Worm (Caenorhabditis elegans) whole organism, early embryonic: ENCODE measurements around the gene T09F3.7.

Experiments
- B0310.2 ChIP-seq: sonication (generic microtip); optimal IDR thresholded peaks from 2 replicates; lab custom pipeline; 2016; ENCODE audit warnings: mild to moderate bottlenecking, missing genetic modification characterization, missing compliant biosample characterization
- F13C5.2 ChIP-seq: sonication (generic microtip); optimal IDR thresholded peaks from 2 replicates; lab custom pipeline; 2017; ENCODE audit warnings: mild to moderate bottlenecking, missing genetic modification characterization, inconsistent platforms, missing compliant biosample characterization
- aly-1 ChIP-seq: sonication (generic microtip); optimal IDR thresholded peaks from 2 replicates; lab custom pipeline; 2016; ENCODE audit warnings: missing genetic modification characterization, missing compliant biosample characterization
- ama-1 ChIP-seq: fragments of 150-350 bp; optimal IDR thresholded peaks from 2 replicates; lab custom pipeline; 2014
- ceh-13 ChIP-seq: fragments of 200-800 bp; sonication (Bioruptor generic); optimal IDR thresholded peaks from 2 replicates; lab custom pipeline; 2018; ENCODE audit warnings: mild to moderate bottlenecking, missing genetic modification characterization, missing compliant biosample characterization
- ceh-36 ChIP-seq: sonication (generic microtip); optimal IDR thresholded peaks from 2 replicates; lab custom pipeline; 2016; ENCODE audit warnings: missing genetic modification characterization, inconsistent platforms, missing compliant biosample characterization
- ets-7 ChIP-seq: sonication (generic microtip); optimal IDR thresholded peaks from 2 replicates; lab custom pipeline; 2016; ENCODE audit warnings: missing genotype, missing genetic modification characterization, missing compliant biosample characterization
- flt-1 ChIP-seq: fragments of 200-800 bp; sonication (Bioruptor generic); IDR thresholded peaks from 2 replicates; pipeline ENCODE4 v1.3.6; 2022; ENCODE audit warnings: missing genetic modification characterization, missing compliant biosample characterization
- hmbx-1 ChIP-seq: sonication (generic microtip); optimal IDR thresholded peaks from 2 replicates; lab custom pipeline; 2016; ENCODE audit warnings: mild to moderate bottlenecking, missing genetic modification characterization, missing compliant biosample characterization
- hmg-4 ChIP-seq: fragments of 200-800 bp; sonication (Bioruptor generic); optimal IDR thresholded peaks from 2 replicates; lab custom pipeline; 2018; ENCODE audit warnings: mild to moderate bottlenecking, missing genetic modification characterization, missing compliant biosample characterization
- hnd-1 ChIP-seq: sonication (generic microtip); optimal IDR thresholded peaks from 2 replicates; lab custom pipeline; 2016; ENCODE audit warnings: missing genetic modification characterization, missing compliant biosample characterization
- pes-1 ChIP-seq: fragments of 200-800 bp; sonication (Bioruptor generic); IDR thresholded peaks from 2 replicates; pipeline ENCODE4 v1.3.6; 2022; ENCODE audit warnings: missing genetic modification reagents, missing genetic modification characterization, missing compliant biosample characterization
- scrt-1 ChIP-seq: fragments of 200-800 bp; sonication (Bioruptor generic); IDR thresholded peaks from 2 replicates; pipeline ENCODE4 v1.3.6; 2022; ENCODE audit warnings: missing genetic modification characterization, missing compliant biosample characterization
- sea-1 ChIP-seq: fragments of 200-800 bp; sonication (Bioruptor generic); conservative IDR thresholded peaks from 2 replicates; pipeline ENCODE4 v1.3.6; 2022; ENCODE audit warnings: missing genetic modification characterization, missing compliant biosample characterization
- tbx-11 ChIP-seq: fragments of 200-800 bp; sonication (Bioruptor generic); IDR thresholded peaks from 2 replicates; pipeline ENCODE4 v1.3.6; 2022; ENCODE audit warnings: missing genetic modification characterization, missing compliant biosample characterization
- tbx-37 ChIP-seq: fragments of 200-800 bp; sonication (Bioruptor generic); conservative IDR thresholded peaks from 2 replicates; pipeline ENCODE4 v1.3.6; 2022; ENCODE audit warnings: missing genetic modification reagents, missing genetic modification characterization, missing compliant biosample characterization
- tra-4 ChIP-seq: sonication (generic microtip); optimal IDR thresholded peaks from 2 replicates; lab custom pipeline; 2017; ENCODE audit warnings: missing genetic modification characterization, missing compliant biosample characterization

The T09F3.7 gene

DNA sequence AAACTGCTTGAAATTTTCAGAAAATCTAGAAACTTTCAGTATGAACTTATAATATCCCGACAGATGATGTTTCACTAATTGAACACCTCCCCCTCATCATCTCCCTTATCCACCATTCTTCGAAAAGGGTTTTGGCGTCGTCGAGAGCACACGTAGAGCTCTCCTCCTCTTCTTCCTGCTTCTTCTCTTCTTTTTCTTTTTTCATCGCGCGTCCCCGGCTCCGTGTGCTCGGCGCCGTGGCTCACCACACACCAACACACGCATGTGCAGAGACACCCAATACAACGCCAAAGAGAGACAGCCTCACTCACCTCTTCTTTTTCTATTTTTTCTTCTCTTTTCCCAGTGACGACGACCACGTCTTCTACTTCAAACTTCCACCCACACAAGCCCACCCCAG is 11.4 kb upstream of the T09F3.7 start:
- TF ChIP-seq ceh-13 (GFP tag; lab: Kevin White, UChicago) (no peak), F13C5.2 (tag; lab: Kevin White, UChicago) (no peak), tra-4 (tag; lab: Kevin White, UChicago) (no peak), B0310.2 (tag; lab: Kevin White, UChicago) (no peak), scrt-1 (no peak), ets-7 (tag; lab: Kevin White, UChicago) (no peak), ceh-36 (no peak), pes-1 (no peak), ama-1 (lab: Kevin White, UChicago) (no peak), aly-1 (tag; lab: Kevin White, UChicago) (no peak), tbx-37 (GFP tag; lab: Robert Waterston, UW) (no peak), sea-1 (GFP tag; lab: Robert Waterston, UW) (no peak), hmg-4 (GFP tag; lab: Kevin White, UChicago) (no peak), flt-1 (GFP tag; lab: Robert Waterston, UW) (no peak), hnd-1 (tag; lab: Kevin White, UChicago) (no peak), hmbx-1 (tag; lab: Kevin White, UChicago) (no peak)

DNA sequence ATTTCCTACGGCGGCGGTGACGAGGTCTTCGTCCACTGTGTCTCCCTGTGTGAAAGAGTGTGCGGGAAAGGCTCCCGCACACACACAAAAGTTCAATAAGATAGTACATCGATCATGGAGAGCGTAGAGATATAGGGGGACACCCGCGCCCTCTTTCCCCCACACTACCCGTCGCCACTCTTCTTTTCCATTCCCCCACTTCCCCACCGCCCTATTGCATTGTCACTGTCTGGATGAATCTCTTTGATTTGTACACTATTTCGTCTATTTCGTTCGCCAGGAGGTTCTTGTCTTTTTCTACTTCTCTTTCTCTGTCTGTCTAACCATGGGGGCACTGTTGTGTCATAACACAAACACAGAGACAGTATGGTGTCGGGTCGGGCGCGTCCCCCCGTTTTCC is 8.7 kb upstream of the T09F3.7 start:
- no peak for TF ChIP-seq ets-7 (tag; lab: Kevin White, UChicago)
- TF ChIP-seq tbx-37 (GFP tag; lab: Robert Waterston, UW) = no peak
- TF ChIP-seq sea-1 (GFP tag; lab: Robert Waterston, UW) = no peak
- TF ChIP-seq pes-1 = no peak
- TF ChIP-seq flt-1 (GFP tag; lab: Robert Waterston, UW) = no peak
- peak; percentile 10 for TF ChIP-seq F13C5.2 (tag; lab: Kevin White, UChicago)
- TF ChIP-seq ama-1 (lab: Kevin White, UChicago) = no peak
- no peak for TF ChIP-seq ceh-13 (GFP tag; lab: Kevin White, UChicago)
- no peak for TF ChIP-seq ceh-36
- TF ChIP-seq tbx-11 (GFP tag; lab: Robert Waterston, UW) = no peak
- TF ChIP-seq hmg-4 (GFP tag; lab: Kevin White, UChicago) = peak; percentile 39
- TF ChIP-seq hnd-1 (tag; lab: Kevin White, UChicago) = no peak
- peak; percentile 7 for TF ChIP-seq B0310.2 (tag; lab: Kevin White, UChicago)

DNA sequence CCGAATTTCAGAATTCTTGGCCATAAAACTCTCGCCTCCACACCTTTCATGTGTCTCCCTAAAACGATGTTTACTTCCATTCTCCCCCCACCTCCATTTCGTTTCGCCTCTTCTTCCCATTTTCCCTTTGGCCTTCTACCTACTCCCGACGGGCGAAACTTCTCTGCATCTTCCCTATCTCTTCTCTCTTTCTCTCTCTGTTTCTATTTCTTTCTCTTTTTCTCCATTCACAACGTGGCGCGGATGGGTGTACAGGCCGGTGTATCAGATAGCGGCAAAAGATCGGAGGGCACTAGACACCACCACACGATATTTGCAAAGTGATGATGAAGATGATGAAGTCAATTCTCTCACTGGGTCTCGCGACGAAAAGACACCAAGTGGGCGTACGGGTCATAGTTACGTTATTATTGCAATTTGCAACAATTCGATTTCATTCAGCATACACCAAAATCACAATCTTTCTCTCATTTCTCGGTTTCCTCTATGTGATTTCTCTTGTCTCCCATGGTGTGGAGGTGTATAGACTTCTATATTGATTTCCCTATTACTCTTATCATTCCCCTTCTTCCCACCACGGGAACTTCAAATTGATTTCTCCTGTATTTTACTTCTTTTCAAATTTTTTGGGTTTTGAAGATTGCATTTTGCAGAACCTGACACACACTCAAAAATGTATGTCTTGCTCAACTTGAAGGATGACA is 6.1 kb upstream of the T09F3.7 start, which contains the start of gene ztf-27:
TSS of gene ztf-27 (plus strand) at position 654 of the 704 bp plus-strand sequence.
- TF ChIP-seq B0310.2 (tag; lab: Kevin White, UChicago) (no peak), hmg-4 (GFP tag; lab: Kevin White, UChicago) (peak; percentile 33), ets-7 (tag; lab: Kevin White, UChicago) (no peak), ceh-36 (no peak), pes-1 (no peak)

DNA sequence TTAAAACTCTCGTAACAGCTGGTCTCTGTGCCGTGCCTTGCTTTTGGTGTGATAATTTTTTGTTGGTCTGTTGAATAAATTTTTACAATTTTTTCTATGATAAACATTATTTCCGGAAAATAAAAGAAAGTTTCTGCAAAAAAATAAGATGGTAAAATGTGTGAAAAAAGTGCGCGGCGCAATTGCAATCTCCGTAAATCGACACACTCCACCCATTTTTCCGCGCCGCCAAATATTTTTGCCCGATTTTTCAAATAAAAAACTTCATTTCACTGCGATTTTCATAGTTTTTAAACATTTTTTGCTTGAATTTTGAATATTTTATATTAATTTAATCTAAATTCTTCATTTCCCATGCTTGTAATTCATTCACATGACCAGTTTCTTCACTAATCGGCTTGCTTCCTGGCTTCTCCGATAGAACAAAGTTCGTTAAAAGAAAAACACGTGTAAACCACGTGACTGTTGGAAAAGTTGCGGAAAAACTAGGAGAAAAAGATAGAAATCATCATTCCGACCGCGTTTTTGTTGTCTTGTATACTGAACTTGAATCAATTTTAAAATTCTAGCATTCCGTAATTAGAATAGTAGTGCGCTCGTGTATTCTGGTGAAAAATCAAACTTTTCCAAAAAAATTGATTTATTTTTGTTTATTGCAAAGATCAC is 2.8 kb upstream of the T09F3.7 start:
- TF ChIP-seq ceh-36 (peak; percentile 20), tra-4 (tag; lab: Kevin White, UChicago) (no peak), hmg-4 (GFP tag; lab: Kevin White, UChicago) (peak; percentile 20), tbx-11 (GFP tag; lab: Robert Waterston, UW) (peak; percentile 72), ets-7 (tag; lab: Kevin White, UChicago) (no peak), hmbx-1 (tag; lab: Kevin White, UChicago) (peak; percentile 51), ama-1 (lab: Kevin White, UChicago) (no peak), pes-1 (peak; percentile 76), sea-1 (GFP tag; lab: Robert Waterston, UW) (peak; percentile 74; the same call in 1 of the 2 replicates), tbx-37 (GFP tag; lab: Robert Waterston, UW) (no peak), ceh-13 (GFP tag; lab: Kevin White, UChicago) (peak; percentile 47), aly-1 (tag; lab: Kevin White, UChicago) (no peak), flt-1 (GFP tag; lab: Robert Waterston, UW) (peak; percentile 50; the same call in 1 of the 2 replicates), B0310.2 (tag; lab: Kevin White, UChicago) (peak; percentile 61), scrt-1 (0 out of 2 replicates have a peak, but pooled peaks have one; percentile 25), hnd-1 (tag; lab: Kevin White, UChicago) (peak; percentile 31), F13C5.2 (tag; lab: Kevin White, UChicago) (peak; percentile 91)

DNA sequence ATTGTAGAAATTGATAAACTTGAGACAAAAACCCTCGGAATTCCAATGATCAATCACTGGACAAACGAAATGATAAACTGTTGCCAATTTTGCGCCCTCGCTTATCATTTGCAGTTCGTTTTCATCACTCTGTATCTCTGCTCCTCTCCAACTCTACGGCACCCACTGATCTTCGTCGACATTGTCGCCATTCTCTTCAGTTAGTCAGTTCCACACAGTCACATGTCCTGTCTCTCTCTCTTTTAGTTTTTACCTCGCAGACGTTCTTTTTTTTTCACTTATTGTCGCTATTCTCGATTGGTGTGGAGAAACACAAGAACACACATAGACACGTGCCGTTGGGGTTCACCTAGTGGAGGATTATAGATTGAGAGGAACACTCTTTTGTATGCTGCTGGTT is 1.9 kb upstream of the T09F3.7 start:
- TF ChIP-seq hmg-4 (GFP tag; lab: Kevin White, UChicago) (no peak), tbx-11 (GFP tag; lab: Robert Waterston, UW) (no peak), B0310.2 (tag; lab: Kevin White, UChicago) (no peak), scrt-1 (no peak), F13C5.2 (tag; lab: Kevin White, UChicago) (no peak), ama-1 (lab: Kevin White, UChicago) (no peak), tra-4 (tag; lab: Kevin White, UChicago) (no peak), aly-1 (tag; lab: Kevin White, UChicago) (no peak), hnd-1 (tag; lab: Kevin White, UChicago) (no peak), ets-7 (tag; lab: Kevin White, UChicago) (no peak)

- TF ChIP-seq tra-4 (tag; lab: Kevin White, UChicago) = no peak
- TF ChIP-seq scrt-1 = no peak
- no peak for TF ChIP-seq tbx-11 (GFP tag; lab: Robert Waterston, UW)
- no peak for TF ChIP-seq ceh-13 (GFP tag; lab: Kevin White, UChicago)
- TF ChIP-seq hmg-4 (GFP tag; lab: Kevin White, UChicago) = no peak
- no peak for TF ChIP-seq B0310.2 (tag; lab: Kevin White, UChicago)
- TF ChIP-seq sea-1 (GFP tag; lab: Robert Waterston, UW) = no peak
- no peak for TF ChIP-seq ama-1 (lab: Kevin White, UChicago)
- no peak for TF ChIP-seq tbx-37 (GFP tag; lab: Robert Waterston, UW)
- TF ChIP-seq F13C5.2 (tag; lab: Kevin White, UChicago) = no peak
- TF ChIP-seq flt-1 (GFP tag; lab: Robert Waterston, UW) = no peak
- no peak for TF ChIP-seq ceh-36
- no peak for TF ChIP-seq hnd-1 (tag; lab: Kevin White, UChicago)
- TF ChIP-seq ets-7 (tag; lab: Kevin White, UChicago) = no peak
- TF ChIP-seq hmbx-1 (tag; lab: Kevin White, UChicago) = no peak
- no peak for TF ChIP-seq aly-1 (tag; lab: Kevin White, UChicago)
- no peak for TF ChIP-seq pes-1
These were observed 1.2 kb upstream of the T09F3.7 start for ce11 chrII:10389776-10390175.
